Fruit fly (Drosophila melanogaster): ENCODE measurements around the gene hdm.

DNA sequence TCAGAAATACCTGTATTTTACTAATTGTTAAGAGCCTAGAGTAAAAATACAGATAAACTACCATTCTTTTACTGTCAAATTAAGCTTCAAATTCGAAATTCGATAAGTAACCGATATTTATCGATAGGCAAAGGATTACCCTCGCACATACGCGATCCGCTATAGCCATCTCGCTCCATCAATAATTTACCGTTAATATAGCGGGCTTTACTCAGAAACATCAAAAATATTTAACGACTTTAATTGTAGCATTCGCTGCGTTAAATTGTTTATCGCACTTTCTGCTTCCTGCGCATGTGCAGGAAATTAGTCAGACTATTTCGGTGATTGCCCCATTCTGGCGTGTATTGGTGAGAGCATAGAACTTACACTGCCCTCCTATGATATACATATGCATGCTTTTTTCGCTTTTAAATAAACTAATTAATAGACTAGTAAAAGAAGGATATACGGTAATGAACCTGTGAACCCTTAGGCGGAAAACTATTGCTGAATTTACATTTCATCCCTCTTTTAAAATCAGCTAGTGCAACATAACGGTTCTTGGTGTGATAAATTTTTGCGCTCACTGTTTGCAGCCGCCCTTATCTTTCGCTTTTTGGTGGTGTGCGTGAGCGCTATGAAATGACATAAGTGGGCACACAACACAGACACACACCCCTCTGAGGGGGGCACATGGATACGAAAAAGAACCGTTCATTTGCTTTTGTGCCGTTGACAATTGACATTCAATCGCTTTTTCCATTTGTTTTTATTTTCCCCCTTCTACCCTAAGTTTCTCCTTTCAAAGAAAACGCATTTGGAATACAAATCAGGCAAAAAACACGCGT lies 11.5 kb downstream of the hdm start, which contains the start of the genes dpr14 and spidey:
- TF ChIP-seq Dll (optimal IDR thresholded peaks at IDR 0.05) (no peak), psq (optimal IDR thresholded peaks at IDR 0.05) (no peak), usp (GFP tag; optimal IDR thresholded peaks at IDR 0.05) (no peak), pan (optimal IDR thresholded peaks at IDR 0.05) (no peak), EcR (GFP tag; optimal IDR thresholded peaks at IDR 0.05) (no peak)

All from whole organism.